Fruit fly (Drosophila melanogaster): ENCODE results near the gene CG12003.

dm6 chr3L:1549634-1550071 lies 15.5 kb upstream of the CG12003 start:
- TF ChIP-seq GATAe (GFP tag; conservative IDR thresholded peaks at IDR 0.05) = no peak
- TF ChIP-seq CG32767 (GFP tag; IDR thresholded peaks at IDR 0.05) = no peak
- TF ChIP-seq dan (GFP tag; IDR thresholded peaks at IDR 0.05) = no peak
- TF ChIP-seq Eip74EF (GFP tag; optimal IDR thresholded peaks at IDR 0.05) = no peak
- no peak for TF ChIP-seq usp (GFP tag; optimal IDR thresholded peaks at IDR 0.05)
- TF ChIP-seq Bgb (GFP tag; IDR thresholded peaks at IDR 0.05; ENCODE audit: partially characterized antibody) = no peak
- TF ChIP-seq crol (GFP tag; IDR thresholded peaks at IDR 0.05) = peak; percentile 84
- TF ChIP-seq Hsf (GFP tag; optimal IDR thresholded peaks at IDR 0.05) = no peak
- no peak for TF ChIP-seq Poxn (GFP tag; IDR thresholded peaks at IDR 0.05)
- TF ChIP-seq da (GFP tag; optimal IDR thresholded peaks at IDR 0.05) = no peak
- TF ChIP-seq CG1024 (GFP tag; IDR thresholded peaks at IDR 0.05) = no peak
- TF ChIP-seq Dip3 (GFP tag; optimal IDR thresholded peaks at IDR 0.05) = no peak
- TF ChIP-seq CG15514 (GFP tag; optimal IDR thresholded peaks at IDR 0.05) = peak; percentile 97
- no peak for TF ChIP-seq Antp (GFP tag; optimal IDR thresholded peaks at IDR 0.05)

Data from whole organism, embryonic.